Fruit fly (Drosophila melanogaster) whole organism, embryonic: ENCODE measurements around the gene Spn88Eb.

Experiments
- Adf1 ChIP-seq: fragments of 200-800 bp; sonication (Bioruptor generic); IDR thresholded peaks from 2 replicates; pipeline ENCODE4 v1.3.6; 2022; ENCODE audit warnings: missing biosample characterization, missing genetic modification characterization
- B-H2 ChIP-seq: fragments of 200-800 bp; sonication (Bioruptor generic); optimal IDR thresholded peaks from 2 replicates; lab custom pipeline; 2018; ENCODE audit warnings: missing biosample characterization, mild to moderate bottlenecking, missing genetic modification characterization
- CG10209 ChIP-seq: fragments of 200-800 bp; sonication (Bioruptor generic); optimal IDR thresholded peaks from 3 replicates; lab custom pipeline; 2017; ENCODE audit warnings: missing biosample characterization, mild to moderate bottlenecking, missing genetic modification characterization, missing genetic modification reagents
- CG10274 ChIP-seq: fragments of 200-800 bp; sonication (Bioruptor generic); optimal IDR thresholded peaks from 3 replicates; lab custom pipeline; 2017; ENCODE audit warnings: missing biosample characterization, mild to moderate bottlenecking, missing genetic modification characterization
- CG10543 ChIP-seq: fragments of 200-800 bp; sonication (Bioruptor generic); optimal IDR thresholded peaks from 3 replicates; lab custom pipeline; 2017; ENCODE audit warnings: missing biosample characterization, mild to moderate bottlenecking, missing genetic modification characterization, moderate library complexity
- CG12219 ChIP-seq: fragments of 200-800 bp; sonication (Bioruptor generic); optimal IDR thresholded peaks from 3 replicates; lab custom pipeline; 2018; ENCODE audit warnings: missing biosample characterization, mild to moderate bottlenecking, missing genetic modification characterization
- CG12744 ChIP-seq: fragments of 200-800 bp; sonication (Bioruptor generic); optimal IDR thresholded peaks from 2 replicates; lab custom pipeline; 2016; ENCODE audit warnings: missing biosample characterization, missing genetic modification characterization
- CG15269 ChIP-seq: fragments of 200-800 bp; sonication (Bioruptor generic); optimal IDR thresholded peaks from 2 replicates; lab custom pipeline; 2018; ENCODE audit warnings: missing biosample characterization, mild to moderate bottlenecking, missing genetic modification characterization, moderate library complexity
- CG16779 ChIP-seq: fragments of 200-800 bp; sonication (Bioruptor generic); IDR thresholded peaks from 2 replicates; pipeline ENCODE4 v1.3.6; 2022; ENCODE audit warnings: missing biosample characterization, missing genetic modification characterization
- CG17385 ChIP-seq: fragments of 200-800 bp; sonication (Bioruptor generic); optimal IDR thresholded peaks from 3 replicates; lab custom pipeline; 2018; ENCODE audit warnings: missing biosample characterization, mild to moderate bottlenecking, missing genetic modification characterization
- CG2678 ChIP-seq: fragments of 200-800 bp; sonication (Bioruptor generic); optimal IDR thresholded peaks from 3 replicates; lab custom pipeline; 2019; ENCODE audit warnings: missing biosample characterization, mild to moderate bottlenecking, missing genetic modification characterization, moderate library complexity
- CG2712 ChIP-seq: fragments of 200-800 bp; optimal IDR thresholded peaks from 3 replicates; lab custom pipeline; 2019; ENCODE audit warnings: missing biosample characterization, mild to moderate bottlenecking, missing genetic modification characterization, moderate library complexity
- CG31441 ChIP-seq: fragments of 200-800 bp; sonication (Bioruptor generic); IDR thresholded peaks from 2 replicates; pipeline ENCODE4 v1.3.6; 2022; ENCODE audit warnings: missing biosample characterization, missing genetic modification characterization
- CG32532 ChIP-seq: fragments of 200-800 bp; sonication (Bioruptor generic); IDR thresholded peaks from 2 replicates; pipeline ENCODE4 v1.3.6; 2022; ENCODE audit warnings: missing biosample characterization, missing genetic modification characterization
- CG34422 ChIP-seq: fragments of 200-800 bp; sonication (Bioruptor generic); IDR thresholded peaks from 3 replicates; pipeline ENCODE4 v1.3.6; 2022; ENCODE audit warnings: missing biosample characterization, missing genetic modification characterization
- CG4328 ChIP-seq: fragments of 200-800 bp; sonication (Bioruptor generic); optimal IDR thresholded peaks from 3 replicates; lab custom pipeline; 2017; ENCODE audit warnings: missing biosample characterization, missing genetic modification reagents, missing genetic modification characterization
- CG4707 ChIP-seq: fragments of 200-800 bp; sonication (Bioruptor generic); optimal IDR thresholded peaks from 2 replicates; lab custom pipeline; 2018; ENCODE audit warnings: missing biosample characterization, mild to moderate bottlenecking, missing genetic modification characterization, moderate library complexity
- CG5180 ChIP-seq: fragments of 200-800 bp; sonication (Bioruptor generic); optimal IDR thresholded peaks from 3 replicates; lab custom pipeline; 2017; ENCODE audit warnings: missing biosample characterization, missing genetic modification characterization, mild to moderate bottlenecking, moderate library complexity, missing genetic modification reagents
- CG6175 ChIP-seq: fragments of 200-800 bp; sonication (Bioruptor generic); IDR thresholded peaks from 3 replicates; pipeline ENCODE4 v1.3.6; 2022; ENCODE audit warnings: missing biosample characterization, missing genetic modification characterization
- CG9727 ChIP-seq: fragments of 200-800 bp; sonication (Bioruptor generic); optimal IDR thresholded peaks from 3 replicates; lab custom pipeline; 2017; ENCODE audit warnings: missing biosample characterization, mild to moderate bottlenecking, missing genetic modification characterization
- E2f1 ChIP-seq: fragments of 200-800 bp; sonication (Bioruptor generic); IDR thresholded peaks from 2 replicates; pipeline ENCODE4 v1.3.6; 2022; ENCODE audit warnings: missing biosample characterization, missing genetic modification characterization
- ERR ChIP-seq: fragments of 200-800 bp; sonication (Bioruptor generic); optimal IDR thresholded peaks from 2 replicates; lab custom pipeline; 2016; ENCODE audit warnings: missing biosample characterization, missing genetic modification characterization
- Eip74EF ChIP-seq, 2 experiments: fragments of 200-800 bp in 1 of 2; fragments of >200 bp in 1 of 2; sonication (Bioruptor generic) in 1 of 2; optimal IDR thresholded peaks; 2 replicates each; lab custom pipeline; 2017 to 2019; ENCODE audit warnings: missing biosample characterization in 2 of 2, missing genetic modification characterization in 2 of 2, mild to moderate bottlenecking in 1 of 2, moderate library complexity in 1 of 2
- Hmx ChIP-seq: fragments of 200-800 bp; sonication (Bioruptor generic); optimal IDR thresholded peaks from 2 replicates; lab custom pipeline; 2016; ENCODE audit warnings: missing biosample characterization, missing genetic modification characterization
- Hr3 ChIP-seq: fragments of 200-800 bp; sonication (Bioruptor generic); optimal IDR thresholded peaks from 3 replicates; lab custom pipeline; 2016; ENCODE audit warnings: missing biosample characterization, missing genetic modification characterization
- Hr78 ChIP-seq, 2 experiments: fragments of 200-800 bp in 1 of 2; fragments of >200 bp in 1 of 2; sonication (Bioruptor generic) in 1 of 2; optimal IDR thresholded peaks; 2 replicates each; lab custom pipeline; 2017 to 2019; ENCODE audit warnings: missing biosample characterization in 2 of 2, missing genetic modification characterization in 2 of 2, mild to moderate bottlenecking in 1 of 2, moderate library complexity in 1 of 2
- MESR4 ChIP-seq: fragments of 200-800 bp; sonication (Bioruptor generic); optimal IDR thresholded peaks from 2 replicates; lab custom pipeline; 2018; ENCODE audit warnings: missing biosample characterization, mild to moderate bottlenecking, missing genetic modification characterization, moderate library complexity
- Myb ChIP-seq: fragments of 200-800 bp; sonication (Bioruptor generic); optimal IDR thresholded peaks from 2 replicates; lab custom pipeline; 2016; ENCODE audit warnings: missing biosample characterization, missing genetic modification characterization
- NFAT ChIP-seq: fragments of 200-800 bp; sonication (Bioruptor generic); IDR thresholded peaks from 2 replicates; pipeline ENCODE4 v1.3.6; 2022; ENCODE audit warnings: missing biosample characterization, missing genetic modification characterization
- Nf-YA ChIP-seq: fragments of 200-800 bp; sonication (Bioruptor generic); IDR thresholded peaks from 2 replicates; pipeline ENCODE4 v1.3.6; 2022; ENCODE audit warnings: missing biosample characterization, missing genetic modification characterization
- Pdp1 ChIP-seq, 2 experiments: fragments of 200-800 bp; sonication (Bioruptor generic); optimal IDR thresholded peaks; 3 replicates each; lab custom pipeline; 2016; ENCODE audit warnings: missing biosample characterization in 2 of 2, missing genetic modification characterization in 2 of 2, mild to moderate bottlenecking in 1 of 2, moderate library complexity in 1 of 2
- Stat92E ChIP-seq, 3 experiments: fragments of >200 bp in 2 of 3; fragments of 200-800 bp in 1 of 3; sonication (Bioruptor generic) in 1 of 3; optimal IDR thresholded peaks; 2 replicates each; lab custom pipeline; 2017 to 2019; ENCODE audit warnings: missing biosample characterization in 3 of 3, missing genetic modification characterization in 3 of 3, mild to moderate bottlenecking in 1 of 3, moderate library complexity in 1 of 3
- aop ChIP-seq: fragments of 200-800 bp; sonication (Bioruptor generic); IDR thresholded peaks from 2 replicates; pipeline ENCODE4 v1.3.6; 2022; ENCODE audit warnings: missing biosample characterization, missing genetic modification characterization
- bowl ChIP-seq: fragments of 200-800 bp; sonication (Bioruptor generic); IDR thresholded peaks from 2 replicates; pipeline ENCODE4 v1.3.6; 2022; ENCODE audit warnings: missing biosample characterization, missing genetic modification characterization
- chn ChIP-seq: fragments of 200-800 bp; sonication (Bioruptor generic); optimal IDR thresholded peaks from 2 replicates; lab custom pipeline; 2016; ENCODE audit warnings: missing biosample characterization, missing genetic modification characterization
- corto ChIP-seq: fragments of 200-800 bp; sonication (Bioruptor generic); optimal IDR thresholded peaks from 2 replicates; lab custom pipeline; 2016; ENCODE audit warnings: missing biosample characterization, mild to moderate bottlenecking, missing genetic modification characterization, moderate library complexity
- en ChIP-seq: fragments of 200-800 bp; sonication (Bioruptor generic); optimal IDR thresholded peaks from 2 replicates; lab custom pipeline; 2016; ENCODE audit warnings: missing biosample characterization, missing genetic modification characterization
- fd64A ChIP-seq: fragments of 200-800 bp; sonication (Bioruptor generic); optimal IDR thresholded peaks from 3 replicates; lab custom pipeline; 2018; ENCODE audit warnings: missing biosample characterization, mild to moderate bottlenecking, missing genetic modification characterization
- ftz-f1 ChIP-seq: fragments of 200-800 bp; sonication (Bioruptor generic); optimal IDR thresholded peaks from 2 replicates; lab custom pipeline; 2016; ENCODE audit warnings: missing biosample characterization, missing genetic modification characterization
- fu2 ChIP-seq: fragments of 200-800 bp; sonication (Bioruptor generic); optimal IDR thresholded peaks from 2 replicates; lab custom pipeline; 2016; ENCODE audit warnings: missing biosample characterization, missing genetic modification characterization
- gt ChIP-seq: fragments of 200-800 bp; sonication (Bioruptor generic); IDR thresholded peaks from 2 replicates; pipeline ENCODE4 v1.3.6; 2022; ENCODE audit warnings: missing biosample characterization, missing genetic modification characterization
- kay ChIP-seq: fragments of 200-800 bp; sonication (Bioruptor generic); optimal IDR thresholded peaks from 2 replicates; lab custom pipeline; 2016; ENCODE audit warnings: missing biosample characterization, missing genetic modification characterization
- klu ChIP-seq: fragments of 200-800 bp; sonication (Bioruptor generic); IDR thresholded peaks from 2 replicates; pipeline ENCODE4 v1.3.6; 2022; ENCODE audit warnings: missing biosample characterization, missing genetic modification characterization
- peb ChIP-seq: fragments of 200-800 bp; sonication (Bioruptor generic); IDR thresholded peaks from 2 replicates; pipeline ENCODE4 v1.3.6; 2022; ENCODE audit warnings: missing biosample characterization, missing genetic modification characterization
- pnt ChIP-seq: fragments of 200-800 bp; sonication (Bioruptor generic); optimal IDR thresholded peaks from 3 replicates; lab custom pipeline; 2016; ENCODE audit warnings: missing biosample characterization, missing genetic modification characterization
- so ChIP-seq: fragments of 200-800 bp; sonication (Bioruptor generic); IDR thresholded peaks from 3 replicates; pipeline ENCODE4 v1.3.6; 2022; ENCODE audit warnings: missing biosample characterization, missing genetic modification characterization
- ssp ChIP-seq: fragments of 200-800 bp; sonication (Bioruptor generic); IDR thresholded peaks from 2 replicates; pipeline ENCODE4 v1.3.6; 2022; ENCODE audit warnings: missing biosample characterization, missing genetic modification characterization
- sug ChIP-seq: fragments of 200-800 bp; optimal IDR thresholded peaks from 2 replicates; lab custom pipeline; 2019; ENCODE audit warnings: missing biosample characterization, mild to moderate bottlenecking, missing genetic modification characterization, moderate library complexity
- unc-4 ChIP-seq: fragments of 200-800 bp; sonication (Bioruptor generic); IDR thresholded peaks from 2 replicates; pipeline ENCODE4 v1.3.6; 2022; ENCODE audit warnings: missing biosample characterization, missing genetic modification characterization; ENCODE audit not compliant: partially characterized antibody
- vnd ChIP-seq: fragments of 200-800 bp; sonication (Bioruptor generic); IDR thresholded peaks from 3 replicates; pipeline ENCODE4 v1.3.6; 2022; ENCODE audit warnings: missing biosample characterization, missing genetic modification characterization; ENCODE audit not compliant: partially characterized antibody
- zen ChIP-seq: fragments of 200-800 bp; sonication (Bioruptor generic); optimal IDR thresholded peaks from 3 replicates; lab custom pipeline; 2018; ENCODE audit warnings: missing biosample characterization, mild to moderate bottlenecking, missing genetic modification characterization, moderate library complexity

The Spn88Eb gene

DNA sequence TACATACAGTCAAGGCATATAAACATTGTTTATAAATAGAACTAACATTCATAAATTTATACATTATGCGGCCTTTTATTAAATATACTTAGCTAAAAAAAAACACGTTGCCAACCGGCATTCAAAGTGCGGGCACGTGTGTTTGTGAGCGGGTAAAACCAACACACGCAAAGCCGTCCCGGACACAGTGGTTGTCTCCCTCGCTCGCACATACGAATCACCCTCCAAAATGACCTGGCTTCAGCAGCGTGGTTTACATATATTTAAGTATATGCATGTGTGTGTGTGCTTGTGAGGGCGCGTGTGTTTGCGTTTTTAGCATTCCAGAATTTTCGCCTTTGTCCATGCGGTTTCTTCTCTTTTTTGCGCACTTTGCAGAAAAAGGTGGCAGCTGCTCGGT, 34.9 kb upstream of the Spn88Eb start (continued):
- TF ChIP-seq zen (tag; lab: Kevin White, UChicago) (no peak), Hr3 (GFP tag; lab: Kevin White, UChicago) (no peak), CG31441 (GFP tag; lab: Robert Waterston, UW) (no peak), bowl (GFP tag; lab: Robert Waterston, UW) (no peak), CG32532 (no peak), CG10543 (GFP tag; lab: Kevin White, UChicago) (peak; percentile 70), kay (no peak), CG4707 (no peak), Eip74EF (GFP tag; optimal IDR thresholded peaks at IDR 0.05; lab: Kevin White, UChicago) (no peak), sug (no peak), CG6175 (no peak), CG16779 (GFP tag; lab: Robert Waterston, UW) (no peak), fu2 (GFP tag; lab: Kevin White, UChicago) (no peak), CG12219 (GFP tag; lab: Kevin White, UChicago) (no peak), unc-4 (GFP tag; lab: Robert Waterston, UW) (no peak), ssp (GFP tag; lab: Robert Waterston, UW) (no peak), so (GFP tag; lab: Robert Waterston, UW) (no peak), vnd (no peak), Myb (GFP tag; lab: Kevin White, UChicago) (no peak), pnt (GFP tag; lab: Kevin White, UChicago) (no peak), E2f1 (no peak), CG9727 (GFP tag; lab: Kevin White, UChicago) (no peak), ERR (GFP tag; lab: Kevin White, UChicago) (no peak), fd64A (no peak), MESR4 (no peak), CG2712 (tag; lab: Kevin White, UChicago) (no peak), CG34422 (GFP tag; lab: Robert Waterston, UW) (peak; percentile 93), CG4328 (GFP tag; lab: Kevin White, UChicago) (no peak), Pdp1 (GFP tag; optimal IDR thresholded peaks at IDR 0.05; lab: Kevin White, UChicago) (no peak), B-H2 (GFP tag; lab: Kevin White, UChicago) (peak; percentile 49), Nf-YA (GFP tag; lab: Robert Waterston, UW) (no peak), CG15269 (tag; lab: Kevin White, UChicago) (no peak), CG12744 (no peak), peb (GFP tag; lab: Robert Waterston, UW) (no peak), NFAT (GFP tag; lab: Robert Waterston, UW) (peak; percentile 63; the same call in 1 of the 2 replicates), CG17385 (GFP tag; lab: Kevin White, UChicago) (no peak), corto (GFP tag; lab: Kevin White, UChicago) (no peak), Adf1 (GFP tag; lab: Robert Waterston, UW) (peak; percentile 43; the same call in 1 of the 2 replicates), gt (no peak), Hmx (GFP tag; lab: Kevin White, UChicago) (no peak), CG5180 (GFP tag; lab: Kevin White, UChicago) (no peak), CG10274 (GFP tag; lab: Kevin White, UChicago) (no peak), en (no peak), klu (GFP tag; lab: Robert Waterston, UW) (no peak), chn (GFP tag; lab: Kevin White, UChicago) (no peak), Hr78 (GFP tag; optimal IDR thresholded peaks at IDR 0.05; lab: Kevin White, UChicago) (peak in 1 of 2 experiments; percentile 68), CG2678 (tag; lab: Kevin White, UChicago) (no peak), aop (GFP tag; lab: Robert Waterston, UW) (no peak), ftz-f1 (peak; percentile 53), Stat92E (GFP tag; optimal IDR thresholded peaks at IDR 0.05; lab: Kevin White, UChicago) (no peak), CG10209 (GFP tag; lab: Kevin White, UChicago) (no peak)
